Worm (Caenorhabditis elegans): Measurements from ENCODE around the gene T10F2.5.

- TF ChIP-seq lim-6 (tag; optimal IDR thresholded peaks at IDR 0.05) (no peak), sox-4 (tag; optimal IDR thresholded peaks at IDR 0.05) (no peak), dmd-4 (tag; optimal IDR thresholded peaks at IDR 0.05; ENCODE audit: borderline replicate concordance) (no peak), hlh-30 (tag; optimal IDR thresholded peaks at IDR 0.05; ENCODE audit: insufficient read depth) (no peak)
These were observed 26.2 kb upstream of the T10F2.5 start, which contains the start of gene pup-2 for ce11 chrIII:5185620-5186019.

Measured in whole organism, late embryonic.